Worm (Caenorhabditis elegans): Measurements from ENCODE around the gene aqp-1.

aqp-1 gene

DNA sequence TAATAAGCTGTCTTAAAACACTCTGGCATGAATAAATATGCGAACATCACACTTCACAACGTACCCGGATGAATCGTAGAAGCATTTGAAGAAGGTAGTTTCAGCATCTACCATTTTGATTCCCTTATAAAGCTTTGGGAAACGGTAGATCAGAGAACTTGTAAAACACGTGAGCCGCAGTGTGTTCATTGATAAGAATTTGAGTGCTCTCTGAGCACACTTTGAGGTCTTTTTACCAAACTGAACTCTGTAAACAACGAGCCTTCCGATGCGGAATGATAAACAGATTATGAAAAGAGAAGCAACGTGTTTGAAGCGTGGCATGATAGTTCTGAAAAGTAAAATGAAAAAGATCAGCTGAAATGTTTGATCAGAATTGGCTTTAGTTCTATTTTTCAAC, at the start of gene aqp-1:
Gene aqp-1, minus strand, starts transcription at position 102 of the 400 bp plus-strand sequence.
- TF ChIP-seq pha-4 (tag; optimal IDR thresholded peaks at IDR 0.05) (peak; percentile 83), elt-2 (tag; optimal IDR thresholded peaks at IDR 0.05) (peak; percentile 92), ama-1 (optimal IDR thresholded peaks at IDR 0.05) (peak; percentile 33), lin-39 (tag; optimal IDR thresholded peaks at IDR 0.05) (no peak), jun-1 (tag; optimal IDR thresholded peaks at IDR 0.05) (peak; percentile 49), daf-12 (tag; optimal IDR thresholded peaks at IDR 0.05) (no peak), pqm-1 (tag; optimal IDR thresholded peaks at IDR 0.05) (peak; percentile 93)

DNA sequence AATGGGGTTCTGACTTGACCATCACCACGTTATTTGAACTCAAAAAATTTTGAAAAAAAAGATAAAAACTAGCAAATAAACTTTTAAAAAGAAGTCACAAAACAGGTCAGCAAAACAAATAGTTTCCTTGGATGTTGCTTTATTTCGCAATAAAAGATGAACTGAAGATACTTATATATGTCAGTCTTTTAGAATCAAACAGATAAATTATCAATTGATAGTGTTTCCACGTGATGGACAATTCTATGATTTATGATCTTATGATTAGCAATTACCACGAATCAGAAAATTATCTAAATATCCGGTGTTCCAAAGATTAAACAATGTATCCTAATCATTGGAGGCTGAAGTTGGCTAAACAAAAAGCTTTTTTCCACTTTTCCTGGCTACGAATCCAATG, 49.6 kb upstream of the aqp-1 start:
- TF ChIP-seq aly-2 (tag; optimal IDR thresholded peaks at IDR 0.05) = no peak
- TF ChIP-seq lin-39 (tag; optimal IDR thresholded peaks at IDR 0.05) = no peak
- TF ChIP-seq jun-1 (tag; optimal IDR thresholded peaks at IDR 0.05) = no peak
- no peak for TF ChIP-seq zag-1 (tag; optimal IDR thresholded peaks at IDR 0.05)
- no peak for TF ChIP-seq nhr-28 (tag; optimal IDR thresholded peaks at IDR 0.05)
- TF ChIP-seq egl-5 (tag; optimal IDR thresholded peaks at IDR 0.05) = no peak
- TF ChIP-seq nhr-77 (tag; optimal IDR thresholded peaks at IDR 0.05) = no peak
- no peak for TF ChIP-seq ceh-16 (tag; optimal IDR thresholded peaks at IDR 0.05)
- TF ChIP-seq ceh-9 (tag; optimal IDR thresholded peaks at IDR 0.05) = no peak
- no peak for TF ChIP-seq ztf-4 (tag; optimal IDR thresholded peaks at IDR 0.05)
- TF ChIP-seq nhr-67 (tag; optimal IDR thresholded peaks at IDR 0.05) = no peak
- TF ChIP-seq nhr-11 (tag; optimal IDR thresholded peaks at IDR 0.05) = no peak
- TF ChIP-seq egl-27 (tag; optimal IDR thresholded peaks at IDR 0.05) = no peak
- no peak for TF ChIP-seq daf-12 (tag; optimal IDR thresholded peaks at IDR 0.05)
- TF ChIP-seq fkh-2 (tag; optimal IDR thresholded peaks at IDR 0.05) = no peak
- TF ChIP-seq lsy-12 (tag; optimal IDR thresholded peaks at IDR 0.05) = peak; percentile 37
- TF ChIP-seq ceh-82 (tag; optimal IDR thresholded peaks at IDR 0.05) = no peak
- no peak for TF ChIP-seq ZK546.5 (tag; optimal IDR thresholded peaks at IDR 0.05)
- no peak for TF ChIP-seq ceh-28 (tag; optimal IDR thresholded peaks at IDR 0.05)
- TF ChIP-seq skn-1 (tag; optimal IDR thresholded peaks at IDR 0.05) = no peak
- no peak for TF ChIP-seq lin-15B (tag; optimal IDR thresholded peaks at IDR 0.05)
- TF ChIP-seq mml-1 (tag; optimal IDR thresholded peaks at IDR 0.05) = no peak
- TF ChIP-seq mdl-1 (tag; optimal IDR thresholded peaks at IDR 0.05) = no peak
- no peak for TF ChIP-seq fkh-10 (GFP tag; optimal IDR thresholded peaks at IDR 0.05)
- no peak for TF ChIP-seq nfya-1 (tag; optimal IDR thresholded peaks at IDR 0.05; ENCODE audit: insufficient read depth)
- peak; percentile 68 for TF ChIP-seq nhr-25 (tag; optimal IDR thresholded peaks at IDR 0.05)
- TF ChIP-seq fos-1 (tag; optimal IDR thresholded peaks at IDR 0.05) = no peak
- no peak for TF ChIP-seq ama-1 (optimal IDR thresholded peaks at IDR 0.05)
- TF ChIP-seq tbx-2 (tag; optimal IDR thresholded peaks at IDR 0.05) = no peak
- no peak for TF ChIP-seq R02D3.7 (tag; optimal IDR thresholded peaks at IDR 0.05)
- no peak for TF ChIP-seq eor-1 (tag; optimal IDR thresholded peaks at IDR 0.05)
- TF ChIP-seq sea-2 (GFP tag; optimal IDR thresholded peaks at IDR 0.05) = no peak
- TF ChIP-seq elt-1 (tag; optimal IDR thresholded peaks at IDR 0.05) = no peak
- peak; percentile 75 for TF ChIP-seq nhr-43 (tag; optimal IDR thresholded peaks at IDR 0.05; ENCODE audit: poor library complexity, severe bottlenecking)
- no peak for TF ChIP-seq ztf-11 (tag; optimal IDR thresholded peaks at IDR 0.05)
- no peak for TF ChIP-seq nhr-12 (tag; optimal IDR thresholded peaks at IDR 0.05)
- TF ChIP-seq nhr-237 (tag; optimal IDR thresholded peaks at IDR 0.05) = no peak
- peak; percentile 64 for TF ChIP-seq unc-62 (GFP tag; optimal IDR thresholded peaks at IDR 0.05)
- peak; percentile 96 for TF ChIP-seq nhr-23 (tag; optimal IDR thresholded peaks at IDR 0.05)
- no peak for TF ChIP-seq unc-39 (tag; optimal IDR thresholded peaks at IDR 0.05)
- no peak for TF ChIP-seq nhr-76 (tag; optimal IDR thresholded peaks at IDR 0.05)
- TF ChIP-seq elt-3 (tag; optimal IDR thresholded peaks at IDR 0.05) = peak; percentile 49 to 57 (median 50)
- TF ChIP-seq elt-2 (tag; optimal IDR thresholded peaks at IDR 0.05) = peak; percentile 41
- TF ChIP-seq snpc-4 (tag; optimal IDR thresholded peaks at IDR 0.05) = no peak
- no peak for TF ChIP-seq hmg-11 (tag; optimal IDR thresholded peaks at IDR 0.05)
- no peak for TF ChIP-seq pqm-1 (tag; optimal IDR thresholded peaks at IDR 0.05)
- TF ChIP-seq pha-4 (tag; optimal IDR thresholded peaks at IDR 0.05) = peak; percentile 6

Measured in whole organism, L3 larva.